Worm (Caenorhabditis elegans) whole organism, L2 larva: ENCODE results near the gene F25E5.16.

ENCODE experiments used
- C34F6.9 ChIP-seq: fragments of 150-350 bp; optimal IDR thresholded peaks from 2 replicates; lab custom pipeline; 2014; ENCODE audit warnings: missing biosample characterization, missing genetic modification characterization
- F13H6.1 ChIP-seq: sonication (generic microtip); optimal IDR thresholded peaks from 2 replicates; lab custom pipeline; 2016; ENCODE audit warnings: missing genetic modification characterization, missing compliant biosample characterization
- R02D3.7 ChIP-seq: fragments of 150-350 bp; optimal IDR thresholded peaks from 2 replicates; lab custom pipeline; 2014; ENCODE audit warnings: missing biosample characterization, missing genetic modification characterization
- Y55F3AM.14 ChIP-seq: fragments of 200-800 bp; sonication (Bioruptor generic); optimal IDR thresholded peaks from 2 replicates; lab custom pipeline; 2018; ENCODE audit warnings: mild to moderate bottlenecking, missing genetic modification characterization, missing compliant biosample characterization
- aly-2 ChIP-seq: fragments of 150-350 bp; optimal IDR thresholded peaks from 2 replicates; lab custom pipeline; 2014; ENCODE audit warnings: missing biosample characterization, missing genetic modification characterization
- ama-1 ChIP-seq: fragments of 150-350 bp; optimal IDR thresholded peaks from 2 replicates; lab custom pipeline; 2018; ENCODE audit warnings: inconsistent platforms
- blmp-1 ChIP-seq: sonication (generic microtip); optimal IDR thresholded peaks from 2 replicates; lab custom pipeline; 2017; ENCODE audit warnings: missing genetic modification characterization, mild to moderate bottlenecking, missing compliant biosample characterization, antibody characterized with exemption, moderate library complexity; ENCODE audit not compliant: insufficient read depth
- ceh-16 ChIP-seq: fragments of 150-350 bp; optimal IDR thresholded peaks from 2 replicates; lab custom pipeline; 2014; ENCODE audit warnings: missing biosample characterization, missing genetic modification characterization
- crh-2 ChIP-seq: sonication (generic microtip); optimal IDR thresholded peaks from 2 replicates; lab custom pipeline; 2017; ENCODE audit warnings: missing biosample characterization, missing genetic modification characterization
- dmd-4 ChIP-seq: sonication (generic microtip); optimal IDR thresholded peaks from 2 replicates; lab custom pipeline; 2017; ENCODE audit warnings: missing biosample characterization, missing genetic modification characterization
- egl-27 ChIP-seq: sonication (generic microtip); optimal IDR thresholded peaks from 3 replicates; lab custom pipeline; 2017; ENCODE audit warnings: missing biosample characterization, missing genetic modification reagents, missing genetic modification characterization
- elt-1 ChIP-seq: fragments of 150-350 bp; optimal IDR thresholded peaks from 2 replicates; lab custom pipeline; 2014; ENCODE audit warnings: missing biosample characterization, missing genetic modification characterization
- elt-3 ChIP-seq: sonication (generic microtip); optimal IDR thresholded peaks from 2 replicates; lab custom pipeline; 2017; ENCODE audit warnings: missing biosample characterization, missing genetic modification characterization
- fos-1 ChIP-seq: fragments of 150-350 bp; optimal IDR thresholded peaks from 2 replicates; lab custom pipeline; 2014; ENCODE audit warnings: missing biosample characterization, missing genetic modification characterization
- lin-11 ChIP-seq: fragments of 150-350 bp; sonication (generic microtip); optimal IDR thresholded peaks from 2 replicates; lab custom pipeline; 2014; ENCODE audit warnings: missing biosample characterization, missing genetic modification characterization, inconsistent platforms, mixed read lengths
- lin-13 ChIP-seq: fragments of 150-350 bp; optimal IDR thresholded peaks from 2 replicates; lab custom pipeline; 2014; ENCODE audit warnings: missing biosample characterization, missing genetic modification reagents, missing genetic modification characterization
- lin-39 ChIP-seq: fragments of 150-350 bp; optimal IDR thresholded peaks from 2 replicates; lab custom pipeline; 2014; ENCODE audit warnings: missing biosample characterization, missing genetic modification reagents, missing genetic modification characterization
- lsy-2 ChIP-seq, 2 experiments: fragments of 150-350 bp in 1 of 2; sonication (generic microtip) in 1 of 2; optimal IDR thresholded peaks; 2 replicates each; lab custom pipeline; 2014 to 2017; ENCODE audit warnings: missing biosample characterization in 2 of 2, missing genetic modification characterization in 2 of 2
- mab-5 ChIP-seq: fragments of 150-350 bp; optimal IDR thresholded peaks from 2 replicates; lab custom pipeline; 2014; ENCODE audit warnings: missing biosample characterization, missing genetic modification characterization
- mbf-1 ChIP-seq: sonication (generic microtip); optimal IDR thresholded peaks from 2 replicates; lab custom pipeline; 2017; ENCODE audit warnings: missing biosample characterization, missing genetic modification characterization
- mdl-1 ChIP-seq, 2 experiments: fragments of 150-350 bp in 1 of 2; sonication (generic microtip) in 1 of 2; optimal IDR thresholded peaks; 2 replicates each; lab custom pipeline; 2017; ENCODE audit warnings: missing biosample characterization in 2 of 2, missing genetic modification characterization in 2 of 2
- nhr-10 ChIP-seq: sonication (generic microtip); optimal IDR thresholded peaks from 2 replicates; lab custom pipeline; 2017; ENCODE audit warnings: missing biosample characterization, missing genetic modification characterization
- nhr-11 ChIP-seq: fragments of 150-350 bp; optimal IDR thresholded peaks from 2 replicates; lab custom pipeline; 2014; ENCODE audit warnings: missing biosample characterization, missing genetic modification characterization
- nhr-129 ChIP-seq: fragments of 150-350 bp; optimal IDR thresholded peaks from 2 replicates; lab custom pipeline; 2014; ENCODE audit warnings: missing biosample characterization, missing genetic modification characterization
- peb-1 ChIP-seq: fragments of 150-350 bp; optimal IDR thresholded peaks from 2 replicates; lab custom pipeline; 2014; ENCODE audit warnings: missing biosample characterization, missing genetic modification characterization
- sem-4 ChIP-seq: fragments of 150-350 bp; optimal IDR thresholded peaks from 2 replicates; lab custom pipeline; 2014; ENCODE audit warnings: missing biosample characterization, missing genetic modification reagents, missing genetic modification characterization
- skn-1 ChIP-seq: sonication (generic microtip); optimal IDR thresholded peaks from 2 replicates; lab custom pipeline; 2017; ENCODE audit warnings: missing biosample characterization, missing genetic modification characterization
- sma-3 ChIP-seq: sonication (generic microtip); optimal IDR thresholded peaks from 2 replicates; lab custom pipeline; 2016; ENCODE audit warnings: missing genetic modification reagents, missing genetic modification characterization, missing compliant biosample characterization
- sma-9 ChIP-seq, 2 experiments: fragments of 150-350 bp in 1 of 2; sonication (generic microtip) in 1 of 2; optimal IDR thresholded peaks; 2 replicates each; lab custom pipeline; 2014 to 2016; ENCODE audit warnings: missing genetic modification characterization in 2 of 2, mild to moderate bottlenecking in 1 of 2, missing biosample characterization in 1 of 2, missing compliant biosample characterization in 1 of 2, missing genetic modification reagents in 1 of 2, moderate library complexity in 1 of 2
- snpc-4 ChIP-seq: fragments of 150-350 bp; optimal IDR thresholded peaks from 2 replicates; lab custom pipeline; 2014; ENCODE audit warnings: missing biosample characterization, missing genetic modification characterization
- unc-62 ChIP-seq: fragments of 150-350 bp; optimal IDR thresholded peaks from 2 replicates; lab custom pipeline; 2014; ENCODE audit warnings: missing biosample characterization, missing genetic modification reagents, missing genetic modification characterization
- zag-1 ChIP-seq: fragments of 150-350 bp; optimal IDR thresholded peaks from 2 replicates; lab custom pipeline; 2014; ENCODE audit warnings: missing biosample characterization, missing genetic modification characterization
- ztf-1 ChIP-seq: fragments of 200-800 bp; sonication (Bioruptor generic); conservative IDR thresholded peaks from 2 replicates; pipeline ENCODE4 v1.3.6; 2022; ENCODE audit warnings: missing genetic modification characterization, missing compliant biosample characterization
- ztf-11 ChIP-seq: sonication (generic microtip); optimal IDR thresholded peaks from 2 replicates; lab custom pipeline; 2017; ENCODE audit warnings: missing biosample characterization, missing genetic modification characterization
- ztf-4 ChIP-seq: fragments of 150-350 bp; optimal IDR thresholded peaks from 2 replicates; lab custom pipeline; 2014; ENCODE audit warnings: missing biosample characterization, missing genetic modification characterization

The F25E5.16 gene

DNA sequence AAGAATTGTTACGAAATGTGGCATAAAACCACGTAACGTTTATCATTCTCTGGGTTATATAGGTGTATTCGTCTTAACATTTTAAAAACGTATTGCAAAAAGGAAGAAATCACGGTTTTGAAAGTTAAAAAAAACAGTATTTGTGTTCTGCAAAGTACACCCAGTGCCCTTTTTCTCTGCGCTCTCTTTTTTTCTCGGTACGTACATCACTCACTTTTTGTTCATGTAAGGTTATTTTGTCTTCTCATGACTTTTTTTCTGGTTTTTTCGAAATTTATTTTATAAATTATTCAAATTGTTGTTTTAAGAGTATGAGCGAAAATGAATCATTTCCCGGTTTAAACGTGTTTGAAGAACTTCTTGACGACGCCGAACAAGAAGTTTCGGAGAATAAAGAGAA is 8.9 kb downstream of the F25E5.16 start, which contains the start of gene F25E5.5:
TSS of gene F25E5.5 (plus strand) at position 301 of the 400 bp plus-strand sequence.
- TF ChIP-seq mab-5 (no peak), elt-1 (tag; lab: Kevin White, UChicago) (no peak), unc-62 (GFP tag; lab: Kevin White, UChicago) (no peak), mdl-1 (tag; optimal IDR thresholded peaks at IDR 0.05; lab: Kevin White, UChicago) (no peak), sma-9 (GFP tag; optimal IDR thresholded peaks at IDR 0.05; lab: Kevin White, UChicago) (no peak), sma-9 (tag; optimal IDR thresholded peaks at IDR 0.05; lab: Kevin White, UChicago) (no peak), C34F6.9 (tag; lab: Kevin White, UChicago) (no peak), lsy-2 (tag; optimal IDR thresholded peaks at IDR 0.05; lab: Kevin White, UChicago) (no peak), lin-39 (tag; lab: Kevin White, UChicago) (no peak), mbf-1 (tag; lab: Kevin White, UChicago) (no peak), zag-1 (no peak), lin-13 (GFP tag; lab: Kevin White, UChicago) (no peak)
- TF ChIP-seq, all 48 proteins: peak for 0

DNA sequence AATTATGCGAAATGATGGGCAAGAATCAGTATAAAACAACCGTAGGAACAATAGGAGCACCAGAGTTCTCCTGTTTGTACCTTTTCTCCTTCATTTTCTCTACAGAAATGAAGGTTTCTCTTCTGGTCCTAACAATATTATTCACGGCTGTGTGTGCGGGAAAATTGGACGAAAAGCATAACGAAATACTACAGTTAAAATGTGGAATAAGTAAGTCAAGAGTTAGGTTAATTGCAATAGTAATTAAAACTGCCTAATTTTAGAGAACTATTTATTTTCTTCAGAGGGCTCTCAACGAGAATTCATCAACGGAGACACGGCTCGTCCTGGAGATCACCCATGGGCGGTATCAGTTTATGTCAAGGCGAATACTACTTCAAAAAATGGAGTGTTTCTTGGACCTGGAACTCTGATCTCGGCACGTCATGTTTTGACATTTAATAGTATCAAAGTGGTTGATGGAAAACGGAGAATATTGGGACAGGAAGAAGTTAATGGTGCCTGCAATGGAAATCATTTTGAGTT is 11.3 kb downstream of the F25E5.16 start, which contains the start of gene try-12:
TSS of gene try-12 (plus strand) at position 51 of the 525 bp plus-strand sequence.
- TF ChIP-seq lin-11 (tag; lab: Kevin White, UChicago) (no peak), egl-27 (tag; lab: Kevin White, UChicago) (no peak)

DNA sequence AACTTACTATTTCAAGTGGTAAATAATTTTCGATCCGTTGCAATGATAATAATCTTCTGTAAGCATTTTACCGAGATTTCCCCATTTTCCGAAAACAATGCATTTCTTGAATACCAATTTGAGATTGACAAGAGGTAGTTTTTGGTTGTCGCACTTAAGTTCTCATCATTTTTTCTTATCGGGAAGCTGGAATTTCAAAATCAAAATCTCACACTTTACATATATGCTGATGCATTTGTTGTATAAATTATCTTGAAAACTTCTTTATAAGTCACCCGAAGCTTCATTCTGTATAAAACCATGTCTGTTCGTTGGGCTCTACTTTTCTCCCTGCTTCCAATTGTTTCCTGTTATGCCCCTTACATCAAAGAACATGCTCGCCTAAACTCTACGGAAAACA is 13.3 kb downstream of the F25E5.16 start, which contains the start of gene try-11:
TSS of gene try-11 (plus strand) at position 301 of the 400 bp plus-strand sequence.
- TF ChIP-seq mbf-1 (tag; lab: Kevin White, UChicago): no peak
- TF ChIP-seq sma-3 (GFP tag; lab: Kevin White, UChicago): no peak
- no peak for TF ChIP-seq elt-3 (tag; lab: Kevin White, UChicago)
- TF ChIP-seq lin-11 (tag; lab: Kevin White, UChicago): no peak
- TF ChIP-seq peb-1 (tag; lab: Kevin White, UChicago): no peak
- TF ChIP-seq egl-27 (tag; lab: Kevin White, UChicago): no peak
- no peak for TF ChIP-seq blmp-1
- no peak for TF ChIP-seq lin-13 (GFP tag; lab: Kevin White, UChicago)
- no peak for TF ChIP-seq zag-1
- no peak for TF ChIP-seq nhr-11 (tag; lab: Kevin White, UChicago)
- no peak for TF ChIP-seq nhr-10 (tag; lab: Kevin White, UChicago)
- TF ChIP-seq C34F6.9 (tag; lab: Kevin White, UChicago): no peak
- no peak for TF ChIP-seq ztf-4
- no peak for TF ChIP-seq skn-1 (tag; lab: Kevin White, UChicago)
- no peak for TF ChIP-seq snpc-4 (tag; lab: Kevin White, UChicago)
- TF ChIP-seq ztf-1 (GFP tag; lab: Robert Waterston, UW): no peak
- TF ChIP-seq mdl-1 (tag; optimal IDR thresholded peaks at IDR 0.05; lab: Kevin White, UChicago): no peak
- no peak for TF ChIP-seq ceh-16
- no peak for TF ChIP-seq Y55F3AM.14 (GFP tag; lab: Kevin White, UChicago)
- no peak for TF ChIP-seq lsy-2 (tag; optimal IDR thresholded peaks at IDR 0.05; lab: Kevin White, UChicago)

DNA sequence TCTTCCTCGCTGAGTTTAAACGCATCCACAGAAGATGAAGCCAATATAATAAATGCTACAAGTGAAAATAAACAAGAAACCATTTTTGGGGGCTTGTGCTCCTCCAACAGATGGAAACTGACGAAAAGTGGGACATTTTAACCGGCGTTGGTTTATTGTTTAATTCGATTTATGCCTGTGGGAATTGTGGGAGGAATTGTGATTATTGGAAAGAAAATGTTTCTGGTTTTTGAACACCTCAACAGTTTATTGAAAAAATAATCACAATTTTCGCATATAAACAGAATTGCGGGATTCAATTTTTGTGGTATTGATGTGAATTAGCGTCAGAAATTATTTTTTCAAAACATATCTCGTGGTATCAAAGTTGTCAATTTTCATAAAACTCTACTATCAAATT is 16.2 kb downstream of the F25E5.16 start, which contains the start of gene try-8:
TSS of gene try-8 (minus strand) at position 101 of the 400 bp plus-strand sequence.
- TF ChIP-seq dmd-4 (tag; lab: Kevin White, UChicago) (no peak), R02D3.7 (tag; lab: Kevin White, UChicago) (no peak), sma-9 (GFP tag; optimal IDR thresholded peaks at IDR 0.05; lab: Kevin White, UChicago) (no peak), sma-9 (tag; optimal IDR thresholded peaks at IDR 0.05; lab: Kevin White, UChicago) (no peak), fos-1 (tag; lab: Kevin White, UChicago) (no peak), mbf-1 (tag; lab: Kevin White, UChicago) (no peak), aly-2 (tag; lab: Kevin White, UChicago) (no peak), nhr-129 (tag; lab: Kevin White, UChicago) (no peak), F13H6.1 (tag; lab: Kevin White, UChicago) (no peak), mab-5 (no peak), mdl-1 (tag; optimal IDR thresholded peaks at IDR 0.05; lab: Kevin White, UChicago) (no peak)

DNA sequence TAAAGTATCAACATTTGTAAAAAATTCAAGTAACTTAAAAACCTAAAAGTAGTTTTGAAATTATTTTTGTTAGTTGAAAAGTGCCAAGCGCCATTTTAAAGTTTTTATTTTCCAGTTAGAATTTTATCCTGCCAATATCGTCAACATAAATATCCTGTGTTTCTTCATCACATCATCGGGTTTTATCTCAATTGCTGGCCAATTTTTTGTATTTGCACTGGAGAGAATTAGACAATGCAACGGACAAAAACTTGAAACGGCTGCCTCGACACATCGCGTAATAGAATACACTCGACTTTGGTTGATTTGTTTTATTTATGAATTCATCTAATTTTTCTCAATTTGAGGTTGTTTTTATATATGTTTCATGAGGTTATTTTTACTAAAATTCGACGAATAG is 16.9 kb downstream of the F25E5.16 start, which contains the start of gene F25E5.2:
TSS of gene F25E5.2 (plus strand) at position 301 of the 400 bp plus-strand sequence.
- TF ChIP-seq crh-2: no peak
- no peak for TF ChIP-seq ztf-11 (tag; lab: Kevin White, UChicago)
- TF ChIP-seq ama-1: no peak
- TF ChIP-seq sma-3 (GFP tag; lab: Kevin White, UChicago): no peak
- TF ChIP-seq sem-4 (tag; lab: Kevin White, UChicago): no peak
- no peak for TF ChIP-seq Y55F3AM.14 (GFP tag; lab: Kevin White, UChicago)
- TF ChIP-seq F13H6.1 (tag; lab: Kevin White, UChicago): no peak
- TF ChIP-seq nhr-11 (tag; lab: Kevin White, UChicago): no peak
- TF ChIP-seq C34F6.9 (tag; lab: Kevin White, UChicago): no peak
- no peak for TF ChIP-seq egl-27 (tag; lab: Kevin White, UChicago)
- no peak for TF ChIP-seq blmp-1
- TF ChIP-seq sma-9 (GFP tag; optimal IDR thresholded peaks at IDR 0.05; lab: Kevin White, UChicago): no peak
- TF ChIP-seq sma-9 (tag; optimal IDR thresholded peaks at IDR 0.05; lab: Kevin White, UChicago): no peak
